Worm (Caenorhabditis elegans) whole organism, midembryonic: Measurements from ENCODE around the gene srj-21.

Source experiments
- T22C8.4 ChIP-seq: fragments of 200-800 bp; sonication (Bioruptor generic); IDR thresholded peaks from 2 replicates; pipeline ENCODE4 v1.3.6; 2022; ENCODE audit warnings: missing genetic modification characterization, missing compliant biosample characterization
- cog-1 ChIP-seq: sonication (generic microtip); optimal IDR thresholded peaks from 2 replicates; lab custom pipeline; 2016; ENCODE audit warnings: missing genetic modification characterization, missing compliant biosample characterization
- flt-1 ChIP-seq: fragments of 200-800 bp; sonication (Bioruptor generic); IDR thresholded peaks from 2 replicates; pipeline ENCODE4 v1.3.6; 2022; ENCODE audit warnings: missing genetic modification characterization, missing compliant biosample characterization
- klf-2 ChIP-seq: fragments of 200-800 bp; sonication (Bioruptor generic); conservative IDR thresholded peaks from 2 replicates; pipeline ENCODE4 v1.3.6; 2022; ENCODE audit warnings: missing genetic modification reagents, missing genetic modification characterization, missing compliant biosample characterization
- ztf-23 ChIP-seq: fragments of 200-800 bp; sonication (Bioruptor generic); IDR thresholded peaks from 2 replicates; pipeline ENCODE4 v1.3.6; 2022; ENCODE audit warnings: missing genetic modification reagents, missing genetic modification characterization, missing compliant biosample characterization

ce11 chrV:10711829-10712607 lies 33.1 kb upstream of the srj-21 start:
- no peak for TF ChIP-seq T22C8.4 (GFP tag; lab: Robert Waterston, UW)
- TF ChIP-seq flt-1, result no peak
- no peak for TF ChIP-seq cog-1 (tag; lab: Kevin White, UChicago)
- no peak for TF ChIP-seq ztf-23 (GFP tag; lab: Robert Waterston, UW)
- no peak for TF ChIP-seq klf-2
